Fruit fly (Drosophila melanogaster): ENCODE data around the gene capu.

dm6 chr2L:3896834-3897143 is 5.9 kb downstream of the capu start:
- TF ChIP-seq psq (optimal IDR thresholded peaks at IDR 0.05) (no peak), Myc (optimal IDR thresholded peaks at IDR 0.05) (no peak), Sin3A (optimal IDR thresholded peaks at IDR 0.05) (no peak), insv (optimal IDR thresholded peaks at IDR 0.05) (no peak), ttk (optimal IDR thresholded peaks at IDR 0.05) (no peak)

All from Kc167 (cell line).